Worm (Caenorhabditis elegans) whole organism, young adult: ENCODE measurements around the gene srx-36.

ENCODE experiments used
- B0336.3 ChIP-seq: fragments of 200-800 bp; sonication (Bioruptor generic); IDR thresholded peaks from 2 replicates; pipeline ENCODE4 v1.3.6; 2022; ENCODE audit warnings: missing genetic modification characterization, missing compliant biosample characterization
- F22D6.2 ChIP-seq: sonication (generic microtip); optimal IDR thresholded peaks from 2 replicates; lab custom pipeline; 2016; ENCODE audit warnings: mild to moderate bottlenecking, missing genetic modification characterization, missing compliant biosample characterization
- F23B12.7 ChIP-seq: sonication (generic microtip); optimal IDR thresholded peaks from 2 replicates; lab custom pipeline; 2017; ENCODE audit warnings: missing genetic modification characterization, mild to moderate bottlenecking, missing compliant biosample characterization, antibody characterized with exemption, moderate library complexity; ENCODE audit not compliant: insufficient read depth
- F52B5.7 ChIP-seq: sonication (generic microtip); optimal IDR thresholded peaks from 2 replicates; lab custom pipeline; 2016; ENCODE audit warnings: mild to moderate bottlenecking, missing genetic modification characterization, missing compliant biosample characterization
- F55B11.4 ChIP-seq: sonication (generic microtip); optimal IDR thresholded peaks from 2 replicates; lab custom pipeline; 2016; ENCODE audit warnings: missing compliant biosample characterization, missing genetic modification characterization, borderline replicate concordance; ENCODE audit not compliant: insufficient read depth
- K12H6.12 ChIP-seq: fragments of 200-800 bp; sonication (Bioruptor generic); optimal IDR thresholded peaks from 2 replicates; lab custom pipeline; 2018; ENCODE audit warnings: mild to moderate bottlenecking, missing genetic modification characterization, missing compliant biosample characterization
- T26A5.8 ChIP-seq: sonication (generic microtip); optimal IDR thresholded peaks from 2 replicates; lab custom pipeline; 2016; ENCODE audit warnings: missing genetic modification characterization, missing compliant biosample characterization
- Y53G8AR.9 ChIP-seq: fragments of 200-800 bp; sonication (Bioruptor generic); conservative IDR thresholded peaks from 2 replicates; pipeline ENCODE4 v1.3.6; 2022; ENCODE audit warnings: missing genetic modification reagents, missing genetic modification characterization, missing compliant biosample characterization
- ZK185.1 ChIP-seq: sonication (generic microtip); optimal IDR thresholded peaks from 2 replicates; lab custom pipeline; 2016; ENCODE audit warnings: mild to moderate bottlenecking, missing genetic modification characterization, missing compliant biosample characterization; ENCODE audit not compliant: poor library complexity, severe bottlenecking
- ama-1 ChIP-seq, 3 experiments: fragments of 150-350 bp in 1 of 3; sonication (generic microtip) in 2 of 3; optimal IDR thresholded peaks; 2 replicates each; lab custom pipeline; 2014 to 2018; ENCODE audit warnings: missing biosample characterization in 2 of 3, missing genetic modification characterization in 2 of 3, missing genetic modification reagents in 2 of 3
- atf-7 ChIP-seq: sonication (generic microtip); optimal IDR thresholded peaks from 2 replicates; lab custom pipeline; 2017; ENCODE audit warnings: mild to moderate bottlenecking, missing genetic modification characterization, missing compliant biosample characterization
- attf-3 ChIP-seq: fragments of 200-800 bp; sonication (Bioruptor generic); conservative IDR thresholded peaks from 2 replicates; pipeline ENCODE4 v1.3.6; 2022; ENCODE audit warnings: missing genetic modification reagents, missing genetic modification characterization, missing compliant biosample characterization
- attf-5 ChIP-seq: fragments of 200-800 bp; sonication (Bioruptor generic); optimal IDR thresholded peaks from 2 replicates; lab custom pipeline; 2018; ENCODE audit warnings: mild to moderate bottlenecking, missing genetic modification characterization, missing compliant biosample characterization
- cebp-1 ChIP-seq, 2 experiments: fragments of 200-800 bp in 1 of 2; sonication (Bioruptor generic) in 1 of 2; sonication (generic microtip) in 1 of 2; IDR thresholded peaks in 1 of 2; optimal IDR thresholded peaks in 1 of 2; 2 replicates each; pipeline versions ENCODE4 v1.3.6 to Lab custom; 2017 to 2022; ENCODE audit warnings: missing compliant biosample characterization in 2 of 2, missing genetic modification characterization in 2 of 2, mild to moderate bottlenecking in 1 of 2, missing genetic modification reagents in 1 of 2, moderate library complexity in 1 of 2
- cebp-2 ChIP-seq: fragments of 200-800 bp; sonication (Bioruptor generic); IDR thresholded peaks from 2 replicates; pipeline ENCODE4 v1.3.6; 2022; ENCODE audit warnings: missing genetic modification characterization, missing compliant biosample characterization
- ceh-40 ChIP-seq: fragments of 200-800 bp; sonication (Bioruptor generic); IDR thresholded peaks from 2 replicates; pipeline ENCODE4 v1.3.6; 2022; ENCODE audit warnings: missing genetic modification characterization, missing compliant biosample characterization
- dox-1 ChIP-seq: fragments of 200-800 bp; sonication (Bioruptor generic); IDR thresholded peaks from 2 replicates; pipeline ENCODE4 v1.3.6; 2022; ENCODE audit warnings: missing genetic modification reagents, missing genetic modification characterization, missing compliant biosample characterization
- dpl-1 ChIP-seq: fragments of 150-350 bp; optimal IDR thresholded peaks from 2 replicates; lab custom pipeline; 2014; ENCODE audit warnings: missing biosample characterization, missing genetic modification reagents, missing genetic modification characterization
- efl-1 ChIP-seq: fragments of 150-350 bp; optimal IDR thresholded peaks from 2 replicates; lab custom pipeline; 2014; ENCODE audit warnings: missing biosample characterization, missing genetic modification reagents, missing genetic modification characterization
- egl-44 ChIP-seq: fragments of 200-800 bp; sonication (Bioruptor generic); IDR thresholded peaks from 2 replicates; pipeline ENCODE4 v1.3.6; 2022; ENCODE audit warnings: missing genetic modification reagents, missing genetic modification characterization, missing compliant biosample characterization
- gei-17 ChIP-seq: fragments of 200-800 bp; sonication (Bioruptor generic); optimal IDR thresholded peaks from 2 replicates; lab custom pipeline; 2018; ENCODE audit warnings: mild to moderate bottlenecking, missing genetic modification characterization, missing compliant biosample characterization
- hlh-12 ChIP-seq: sonication (generic microtip); optimal IDR thresholded peaks from 2 replicates; lab custom pipeline; 2016; ENCODE audit warnings: missing genetic modification characterization, missing compliant biosample characterization
- hmg-20 ChIP-seq: fragments of 200-800 bp; sonication (Bioruptor generic); IDR thresholded peaks from 2 replicates; pipeline ENCODE4 v1.3.6; 2022; ENCODE audit warnings: missing genetic modification reagents, missing genetic modification characterization, missing compliant biosample characterization
- hsf-1 ChIP-seq: fragments of 200-800 bp; sonication (Bioruptor generic); IDR thresholded peaks from 2 replicates; pipeline ENCODE4 v1.3.6; 2022; ENCODE audit warnings: missing genetic modification reagents, missing genetic modification characterization, missing compliant biosample characterization
- lin-26 ChIP-seq: fragments of 200-800 bp; sonication (Bioruptor generic); IDR thresholded peaks from 2 replicates; pipeline ENCODE4 v1.3.6; 2022; ENCODE audit warnings: missing genetic modification reagents, missing genetic modification characterization, missing compliant biosample characterization
- lin-35 ChIP-seq, 3 experiments: fragments of 150-350 bp in 2 of 3; sonication (generic microtip) in 1 of 3; optimal IDR thresholded peaks; 2 replicates each; lab custom pipeline; 2014 to 2018; ENCODE audit warnings: missing biosample characterization in 3 of 3, missing genetic modification characterization in 3 of 3, missing genetic modification reagents in 3 of 3
- lin-40 ChIP-seq: sonication (generic microtip); optimal IDR thresholded peaks from 2 replicates; lab custom pipeline; 2016; ENCODE audit warnings: missing genetic modification characterization, mild to moderate bottlenecking, missing compliant biosample characterization, missing genotype, missing genetic modification reagents
- lin-54 ChIP-seq: fragments of 200-800 bp; sonication (Bioruptor generic); optimal IDR thresholded peaks from 2 replicates; lab custom pipeline; 2018; ENCODE audit warnings: mild to moderate bottlenecking, missing genetic modification characterization, missing compliant biosample characterization
- lsy-27 ChIP-seq: sonication (generic microtip); optimal IDR thresholded peaks from 2 replicates; lab custom pipeline; 2017; ENCODE audit warnings: missing genetic modification characterization, mild to moderate bottlenecking, missing compliant biosample characterization, antibody characterized with exemption, missing genotype, borderline replicate concordance; ENCODE audit not compliant: insufficient read depth
- madf-10 ChIP-seq: sonication (generic microtip); optimal IDR thresholded peaks from 2 replicates; lab custom pipeline; 2016; ENCODE audit warnings: mild to moderate bottlenecking, missing genetic modification characterization, missing compliant biosample characterization
- madf-3 ChIP-seq: fragments of 200-800 bp; sonication (Bioruptor generic); IDR thresholded peaks from 2 replicates; pipeline ENCODE4 v1.3.6; 2022; ENCODE audit warnings: missing genetic modification reagents, missing genetic modification characterization, missing compliant biosample characterization
- madf-6 ChIP-seq: fragments of 200-800 bp; sonication (Bioruptor generic); IDR thresholded peaks from 2 replicates; pipeline ENCODE4 v1.3.6; 2022; ENCODE audit warnings: missing genetic modification reagents, missing genetic modification characterization, missing compliant biosample characterization
- mcd-1 ChIP-seq: fragments of 200-800 bp; sonication (Bioruptor generic); IDR thresholded peaks from 2 replicates; pipeline ENCODE4 v1.3.6; 2022; ENCODE audit warnings: missing genetic modification reagents, missing genetic modification characterization, missing compliant biosample characterization
- mxl-1 ChIP-seq: sonication (generic microtip); optimal IDR thresholded peaks from 2 replicates; lab custom pipeline; 2016; ENCODE audit warnings: missing genetic modification characterization, missing compliant biosample characterization
- nfyb-1 ChIP-seq: fragments of 200-800 bp; sonication (Bioruptor generic); IDR thresholded peaks from 2 replicates; pipeline ENCODE4 v1.3.6; 2022; ENCODE audit warnings: missing genetic modification reagents, missing genetic modification characterization, missing compliant biosample characterization
- nhr-120 ChIP-seq: fragments of 200-800 bp; sonication (Bioruptor generic); IDR thresholded peaks from 2 replicates; pipeline ENCODE4 v1.3.6; 2022; ENCODE audit warnings: missing genetic modification characterization, missing compliant biosample characterization
- nhr-179 ChIP-seq: sonication (generic microtip); optimal IDR thresholded peaks from 2 replicates; lab custom pipeline; 2016; ENCODE audit warnings: mild to moderate bottlenecking, missing genetic modification characterization, missing compliant biosample characterization
- nhr-80 ChIP-seq: sonication (generic microtip); optimal IDR thresholded peaks from 2 replicates; lab custom pipeline; 2016; ENCODE audit warnings: missing genetic modification characterization, missing compliant biosample characterization
- nhr-90 ChIP-seq: sonication (generic microtip); optimal IDR thresholded peaks from 2 replicates; lab custom pipeline; 2016; ENCODE audit warnings: missing genotype, mild to moderate bottlenecking, missing genetic modification characterization, missing compliant biosample characterization
- rec-8 ChIP-seq, 2 experiments: sonication (generic microtip); optimal IDR thresholded peaks; 2 replicates each; lab custom pipeline; 2016; ENCODE audit warnings: mild to moderate bottlenecking in 2 of 2, missing genetic modification characterization in 2 of 2, missing genetic modification reagents in 2 of 2, missing genotype in 2 of 2, missing biosample characterization in 1 of 2, missing compliant biosample characterization in 1 of 2, moderate library complexity in 1 of 2
- snpc-4 ChIP-seq, 5 experiments: fragments of 150-350 bp in 1 of 5; sonication (generic microtip) in 4 of 5; optimal IDR thresholded peaks; 2 replicates each; lab custom pipeline; 2014 to 2018; ENCODE audit warnings: missing genetic modification characterization in 5 of 5, missing biosample characterization in 3 of 5, antibody characterized with exemption in 2 of 5, mild to moderate bottlenecking in 2 of 5, missing compliant biosample characterization in 2 of 5, missing genotype in 2 of 5, moderate library complexity in 2 of 5, missing genetic modification reagents in 1 of 5
- somi-1 ChIP-seq: fragments of 200-800 bp; sonication (Bioruptor generic); optimal IDR thresholded peaks from 2 replicates; lab custom pipeline; 2018; ENCODE audit warnings: mild to moderate bottlenecking, missing genetic modification characterization, missing compliant biosample characterization
- tbp1 ChIP-seq: fragments of 200-800 bp; sonication (Bioruptor generic); optimal IDR thresholded peaks from 2 replicates; lab custom pipeline; 2018; ENCODE audit warnings: mild to moderate bottlenecking, missing genetic modification characterization, missing compliant biosample characterization
- unc-62 ChIP-seq: fragments of 150-350 bp; optimal IDR thresholded peaks from 2 replicates; lab custom pipeline; 2014; ENCODE audit warnings: missing biosample characterization, missing genetic modification reagents, missing genetic modification characterization
- xnd-1 ChIP-seq: sonication (generic microtip); optimal IDR thresholded peaks from 2 replicates; lab custom pipeline; 2016; ENCODE audit warnings: missing genotype, missing genetic modification reagents, missing genetic modification characterization, missing compliant biosample characterization
- ztf-26 ChIP-seq: sonication (generic microtip); optimal IDR thresholded peaks from 2 replicates; lab custom pipeline; 2017; ENCODE audit warnings: missing genetic modification characterization, missing compliant biosample characterization

srx-36 gene

ce11 chrV:7093720-7094401 is 37.0 kb downstream of the srx-36 start, which contains the start of gene nhr-135:
Gene nhr-135 (minus strand): TSS chrV:7093770.
- 0 out of 2 replicates have a peak, but pooled peaks have one; percentile 38 for TF ChIP-seq B0336.3 (GFP tag; lab: Robert Waterston, UW)
- no peak for TF ChIP-seq efl-1 (GFP tag; lab: Kevin White, UChicago)
- TF ChIP-seq ztf-26 (tag; lab: Kevin White, UChicago): peak; percentile 53
- TF ChIP-seq lsy-27 (tag; lab: Kevin White, UChicago): no peak
- no peak for TF ChIP-seq lin-35 (GFP tag; optimal IDR thresholded peaks at IDR 0.05; lab: Kevin White, UChicago)
- no peak for TF ChIP-seq unc-62 (GFP tag; lab: Kevin White, UChicago)
- TF ChIP-seq nhr-179 (tag; lab: Kevin White, UChicago): no peak
- TF ChIP-seq nhr-80 (tag; lab: Kevin White, UChicago): peak; percentile 92
- TF ChIP-seq hmg-20 (GFP tag; lab: Robert Waterston, UW): no peak
- peak; percentile 61 for TF ChIP-seq madf-10
- no peak for TF ChIP-seq xnd-1 (tag; lab: Kevin White, UChicago)
- no peak for TF ChIP-seq madf-6 (GFP tag; lab: Robert Waterston, UW)
- no peak for TF ChIP-seq F55B11.4
- TF ChIP-seq somi-1 (GFP tag; lab: Kevin White, UChicago): peak; percentile 37
- no peak for TF ChIP-seq mxl-1 (tag; lab: Kevin White, UChicago)
- TF ChIP-seq hsf-1 (GFP tag; lab: Robert Waterston, UW): no peak
- no peak for TF ChIP-seq attf-3 (GFP tag; lab: Robert Waterston, UW)
- TF ChIP-seq egl-44 (GFP tag; lab: Robert Waterston, UW): peak; percentile 67; the same call in 1 of the 2 replicates
- peak; percentile 44 for TF ChIP-seq dox-1 (GFP tag; lab: Robert Waterston, UW)
- peak; percentile 16 for TF ChIP-seq ama-1 (optimal IDR thresholded peaks at IDR 0.05; lab: Kevin White, UChicago)
- no peak for TF ChIP-seq ama-1 (GFP tag; optimal IDR thresholded peaks at IDR 0.05; lab: Kevin White, UChicago)
- TF ChIP-seq nhr-120 (GFP tag; lab: Robert Waterston, UW): no peak
- peak; percentile 48 for TF ChIP-seq F22D6.2 (tag; lab: Kevin White, UChicago)
- no peak for TF ChIP-seq lin-54 (GFP tag; lab: Kevin White, UChicago)
- peak; percentile 34; the same call in 1 of the 2 replicates for TF ChIP-seq Y53G8AR.9 (GFP tag; lab: Robert Waterston, UW)
- TF ChIP-seq ceh-40: no peak
- no peak for TF ChIP-seq cebp-2 (GFP tag; lab: Robert Waterston, UW)
- TF ChIP-seq hlh-12 (tag; lab: Kevin White, UChicago): no peak
- no peak for TF ChIP-seq dpl-1 (GFP tag; lab: Kevin White, UChicago)
- TF ChIP-seq nhr-90 (tag; lab: Kevin White, UChicago): peak; percentile 17
- no peak for TF ChIP-seq madf-3 (GFP tag; lab: Robert Waterston, UW)
- TF ChIP-seq mcd-1: no peak
- TF ChIP-seq atf-7 (tag; lab: Kevin White, UChicago): peak; percentile 45
- no peak for TF ChIP-seq snpc-4 (GFP tag; optimal IDR thresholded peaks at IDR 0.05; lab: Kevin White, UChicago)
- TF ChIP-seq snpc-4 (tag; optimal IDR thresholded peaks at IDR 0.05; lab: Kevin White, UChicago): peak in 1 of 4 experiments; percentile 35
- TF ChIP-seq lin-40 (tag; lab: Kevin White, UChicago): peak; percentile 73
- no peak for TF ChIP-seq rec-8 (tag; optimal IDR thresholded peaks at IDR 0.05; lab: Kevin White, UChicago)
- TF ChIP-seq F52B5.7 (tag; lab: Kevin White, UChicago): no peak
- TF ChIP-seq gei-17: no peak
- TF ChIP-seq K12H6.12 (tag; lab: Kevin White, UChicago): peak; percentile 3
- no peak for TF ChIP-seq T26A5.8 (tag; lab: Kevin White, UChicago)
- TF ChIP-seq F23B12.7 (tag; lab: Kevin White, UChicago): no peak
- TF ChIP-seq tbp1 (GFP tag; lab: Kevin White, UChicago): peak; percentile 39
- 0 out of 2 replicates have a peak, but pooled peaks have one; percentile 26 for TF ChIP-seq cebp-1 (GFP tag; IDR thresholded peaks at IDR 0.05; lab: Robert Waterston, UW)
- peak; percentile 71 for TF ChIP-seq cebp-1 (tag; optimal IDR thresholded peaks at IDR 0.05; lab: Kevin White, UChicago)
- TF ChIP-seq nfyb-1 (GFP tag; lab: Robert Waterston, UW): peak; percentile 72; the same call in 1 of the 2 replicates
- peak; percentile 38 for TF ChIP-seq ZK185.1
- TF ChIP-seq lin-26 (GFP tag; lab: Robert Waterston, UW): 0 out of 2 replicates have a peak, but pooled peaks have one; percentile 50
- TF ChIP-seq attf-5: peak; percentile 66
